Worm (Caenorhabditis elegans) whole organism, midembryonic: ENCODE measurements around the gene cut-4.
"Not testable (repeated sequence)": the region's sequence is repeated elsewhere in the genome, so short reads cannot be mapped to it uniquely, and the experiment has no call there.

Experiments
- T22C8.4 ChIP-seq: fragments of 200-800 bp; sonication (Bioruptor generic); IDR thresholded peaks from 2 replicates; pipeline ENCODE4 v1.3.6; 2022; ENCODE audit warnings: missing genetic modification characterization, missing compliant biosample characterization
- cog-1 ChIP-seq: sonication (generic microtip); optimal IDR thresholded peaks from 2 replicates; lab custom pipeline; 2016; ENCODE audit warnings: missing genetic modification characterization, missing compliant biosample characterization
- flt-1 ChIP-seq: fragments of 200-800 bp; sonication (Bioruptor generic); IDR thresholded peaks from 2 replicates; pipeline ENCODE4 v1.3.6; 2022; ENCODE audit warnings: missing genetic modification characterization, missing compliant biosample characterization
- klf-2 ChIP-seq: fragments of 200-800 bp; sonication (Bioruptor generic); conservative IDR thresholded peaks from 2 replicates; pipeline ENCODE4 v1.3.6; 2022; ENCODE audit warnings: missing genetic modification reagents, missing genetic modification characterization, missing compliant biosample characterization
- med-1 ChIP-seq: sonication (generic microtip); optimal IDR thresholded peaks from 2 replicates; lab custom pipeline; 2017; ENCODE audit warnings: missing genetic modification characterization, mild to moderate bottlenecking, missing compliant biosample characterization, antibody characterized with exemption, missing genetic modification reagents; ENCODE audit not compliant: insufficient read depth
- ref-1 ChIP-seq: fragments of 200-800 bp; sonication (Bioruptor generic); conservative IDR thresholded peaks from 2 replicates; pipeline ENCODE4 v1.3.6; 2022; ENCODE audit warnings: missing genetic modification reagents, missing genetic modification characterization, missing compliant biosample characterization
- tab-1 ChIP-seq: fragments of 200-800 bp; sonication (Bioruptor generic); IDR thresholded peaks from 2 replicates; pipeline ENCODE4 v1.3.6; 2022; ENCODE audit warnings: missing genetic modification characterization, missing compliant biosample characterization
- ztf-23 ChIP-seq: fragments of 200-800 bp; sonication (Bioruptor generic); IDR thresholded peaks from 2 replicates; pipeline ENCODE4 v1.3.6; 2022; ENCODE audit warnings: missing genetic modification reagents, missing genetic modification characterization, missing compliant biosample characterization
- ztf-29 ChIP-seq: fragments of 200-800 bp; sonication (Bioruptor generic); IDR thresholded peaks from 2 replicates; pipeline ENCODE4 v1.3.6; 2022; ENCODE audit warnings: missing genetic modification reagents, missing genetic modification characterization, missing compliant biosample characterization

The cut-4 gene

DNA sequence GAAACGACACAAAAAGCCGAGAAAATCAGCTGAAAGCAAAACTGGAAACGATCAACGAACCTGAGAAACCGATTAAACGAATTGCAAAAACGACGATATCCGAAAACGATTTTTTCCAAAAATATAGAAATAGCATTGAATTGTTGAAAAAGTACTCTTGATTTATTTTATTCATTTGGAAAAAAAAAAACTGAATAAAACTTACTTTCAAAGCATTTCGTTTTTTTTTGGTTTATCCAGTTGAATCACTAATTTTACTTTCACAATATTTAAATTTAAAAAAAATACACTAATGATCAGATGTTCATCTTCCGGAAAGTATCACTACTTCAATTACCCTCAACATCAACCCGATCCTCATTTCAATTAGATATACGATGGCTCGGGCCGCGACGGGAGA lies 39.4 kb upstream of the cut-4 start, which contains the start of gene T09F3.5:
Gene T09F3.5 (plus strand): TSS at position 301 of the 400 bp plus-strand sequence.
- no peak for TF ChIP-seq med-1 (GFP tag; lab: Kevin White, UChicago)
- no peak for TF ChIP-seq flt-1 (GFP tag; lab: Robert Waterston, UW)
- TF ChIP-seq cog-1, result no peak
- no peak for TF ChIP-seq tab-1 (GFP tag; lab: Robert Waterston, UW)
- TF ChIP-seq T22C8.4, result no peak
- no peak for TF ChIP-seq ref-1
- no peak for TF ChIP-seq klf-2 (GFP tag; lab: Robert Waterston, UW)
- no peak for TF ChIP-seq ztf-23 (GFP tag; lab: Robert Waterston, UW)
- no peak for TF ChIP-seq ztf-29 (GFP tag; lab: Robert Waterston, UW)

DNA sequence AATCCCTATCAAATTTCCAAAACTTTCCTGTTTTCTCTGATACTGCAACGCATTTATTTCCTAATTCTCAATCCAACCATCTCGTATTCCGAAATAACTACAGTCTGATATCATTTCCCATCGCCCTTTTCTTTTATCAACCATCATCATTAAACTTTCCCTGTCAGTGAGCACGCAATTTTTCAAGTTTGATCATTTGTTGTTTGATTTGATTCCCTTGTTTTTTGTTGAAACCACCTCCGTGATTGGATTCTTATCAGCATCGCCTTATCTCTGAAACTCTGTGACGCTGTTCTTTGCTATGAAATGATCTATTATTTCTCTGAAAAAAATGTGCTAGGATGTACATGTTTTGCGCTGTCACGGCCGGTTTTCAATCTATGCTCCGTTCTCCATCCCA lies 32.9 kb upstream of the cut-4 start:
- no peak for TF ChIP-seq ztf-23 (GFP tag; lab: Robert Waterston, UW)
- TF ChIP-seq klf-2 (GFP tag; lab: Robert Waterston, UW), result no peak
- TF ChIP-seq cog-1, result no peak
- no peak for TF ChIP-seq ref-1
- no peak for TF ChIP-seq ztf-29 (GFP tag; lab: Robert Waterston, UW)
- TF ChIP-seq T22C8.4, result no peak
- TF ChIP-seq med-1 (GFP tag; lab: Kevin White, UChicago), result no peak
- no peak for TF ChIP-seq flt-1 (GFP tag; lab: Robert Waterston, UW)
- no peak for TF ChIP-seq tab-1 (GFP tag; lab: Robert Waterston, UW)

DNA sequence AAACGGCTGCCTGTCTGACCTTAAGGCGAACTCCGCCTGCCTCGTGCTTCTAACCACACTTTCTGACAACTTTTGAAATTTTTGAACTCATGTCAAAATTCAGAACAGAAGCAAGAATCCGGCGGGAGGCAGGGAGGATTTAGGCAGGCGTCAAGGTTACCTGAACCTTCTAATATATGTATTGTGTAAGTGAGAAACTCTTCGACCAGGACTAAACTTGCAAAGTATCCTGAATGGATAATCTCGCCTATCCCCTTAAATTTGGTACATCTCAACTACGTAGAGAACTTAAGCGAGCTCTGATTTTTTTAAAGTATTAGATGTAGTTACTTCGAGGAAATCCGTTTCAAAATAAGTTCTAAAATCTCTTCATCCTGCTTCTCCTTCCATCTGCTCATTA lies 24.9 kb upstream of the cut-4 start, which contains the start of gene E04D5.5:
Gene E04D5.5 (plus strand): TSS at position 301 of the 400 bp plus-strand sequence.
- TF ChIP-seq flt-1 (GFP tag; lab: Robert Waterston, UW) (no peak), T22C8.4 (no peak), med-1 (GFP tag; lab: Kevin White, UChicago) (no peak), tab-1 (GFP tag; lab: Robert Waterston, UW) (no peak), ztf-29 (GFP tag; lab: Robert Waterston, UW) (no peak), cog-1 (no peak), ref-1 (no peak), ztf-23 (GFP tag; lab: Robert Waterston, UW) (no peak), klf-2 (GFP tag; lab: Robert Waterston, UW) (no peak)

DNA sequence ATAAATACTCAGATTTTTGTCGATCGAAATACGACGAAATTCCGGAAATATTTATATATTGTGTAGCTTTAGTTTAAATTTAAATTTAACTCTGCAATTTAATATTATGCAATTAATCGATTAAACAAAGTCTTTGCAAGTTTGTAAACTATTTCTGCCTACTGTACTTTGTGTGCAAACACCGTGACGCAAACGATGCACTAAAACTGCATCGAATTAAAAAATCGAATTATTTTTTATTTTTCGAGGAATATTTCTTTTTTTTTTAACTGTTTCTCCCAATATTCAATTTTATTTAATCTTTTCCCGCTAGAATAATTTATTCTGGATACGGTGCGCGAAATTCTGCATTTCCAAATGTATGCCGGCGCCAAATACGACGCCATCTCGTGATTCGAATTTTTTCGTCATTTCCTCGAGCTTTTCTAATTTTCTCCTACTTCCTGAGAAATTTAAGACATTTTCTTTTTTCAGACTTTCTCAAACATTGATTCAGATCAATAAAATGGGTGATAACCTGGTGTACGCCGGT lies 19.5 kb upstream of the cut-4 start, which contains the start of gene eif-2A:
Gene eif-2A (plus strand): TSS at position 469 of the 532 bp plus-strand sequence.
- TF ChIP-seq ztf-23 (GFP tag; lab: Robert Waterston, UW) (no peak), ref-1 (no peak), T22C8.4 (no peak), klf-2 (GFP tag; lab: Robert Waterston, UW) (no peak), flt-1 (GFP tag; lab: Robert Waterston, UW) (no peak), tab-1 (GFP tag; lab: Robert Waterston, UW) (no peak), cog-1 (no peak), ztf-29 (GFP tag; lab: Robert Waterston, UW) (no peak), med-1 (GFP tag; lab: Kevin White, UChicago) (no peak)

DNA sequence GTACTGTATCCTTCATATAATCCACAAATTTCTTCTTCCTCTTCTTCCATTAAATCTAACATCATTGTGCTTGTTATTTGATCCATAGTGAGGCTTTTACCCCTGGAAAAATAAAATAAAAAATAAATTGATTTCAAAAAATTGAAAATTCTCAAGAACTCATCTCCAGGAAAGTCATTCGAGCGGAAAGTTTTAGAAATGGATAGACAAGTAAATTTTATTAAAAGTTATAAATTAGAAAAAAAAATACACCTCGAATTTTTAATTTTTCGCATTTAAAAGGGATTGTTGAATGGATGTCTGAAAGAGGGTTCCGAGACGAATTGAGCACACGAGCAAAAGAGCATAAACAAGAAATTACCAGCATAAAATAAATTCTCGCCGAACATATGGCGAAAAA lies 14.0 kb upstream of the cut-4 start, which contains the start of gene frpr-21:
Gene frpr-21 (minus strand): TSS at position 101 of the 400 bp plus-strand sequence.
- TF ChIP-seq ref-1, result no peak
- TF ChIP-seq med-1 (GFP tag; lab: Kevin White, UChicago), result no peak
- no peak for TF ChIP-seq tab-1 (GFP tag; lab: Robert Waterston, UW)
- no peak for TF ChIP-seq klf-2 (GFP tag; lab: Robert Waterston, UW)
- TF ChIP-seq cog-1, result no peak
- no peak for TF ChIP-seq T22C8.4

DNA sequence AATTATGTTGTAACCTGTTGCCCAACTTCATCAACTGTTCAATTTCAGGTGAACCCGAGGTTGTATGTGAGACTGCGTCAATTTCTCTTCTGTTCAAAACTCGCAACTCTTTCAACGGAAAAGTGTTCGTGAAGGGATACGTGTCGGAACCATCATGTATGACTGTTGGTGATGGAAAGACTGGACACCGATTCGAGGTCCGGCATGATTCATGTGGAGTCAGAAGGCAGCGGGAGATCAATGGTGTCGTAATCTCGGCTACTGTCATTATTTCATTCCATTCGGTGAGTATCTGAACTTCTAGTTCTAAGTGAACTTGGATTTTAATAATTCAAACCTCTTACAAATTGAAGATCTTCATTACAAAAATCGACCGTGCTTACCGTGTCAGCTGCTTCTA lies 1.9 kb downstream of the cut-4 start:
- TF ChIP-seq klf-2 (GFP tag; lab: Robert Waterston, UW) (no peak), cog-1 (no peak), T22C8.4 (no peak), med-1 (GFP tag; lab: Kevin White, UChicago) (no peak)

DNA sequence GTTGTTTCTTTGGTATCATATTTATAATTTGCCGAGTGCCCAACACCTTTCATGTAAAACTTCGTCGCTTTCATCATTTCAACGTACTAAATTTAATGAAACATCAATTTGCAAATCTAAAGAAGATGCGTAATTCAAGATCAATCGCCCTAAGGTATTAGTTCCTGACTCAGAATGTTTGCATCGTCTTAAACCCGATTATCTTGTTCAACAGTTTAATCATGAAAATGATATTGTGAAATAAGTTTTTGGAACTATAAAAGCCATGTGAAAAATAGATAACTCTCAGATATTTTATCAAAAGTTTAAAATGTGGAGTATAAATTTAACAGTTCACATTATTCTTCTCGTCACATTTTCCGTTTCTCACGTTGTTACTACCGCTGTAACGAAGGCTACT lies 4.0 kb downstream of the cut-4 start, which contains the start of gene E04D5.4:
Gene E04D5.4 (plus strand): TSS at position 301 of the 400 bp plus-strand sequence.
- no peak for TF ChIP-seq T22C8.4
- TF ChIP-seq med-1 (GFP tag; lab: Kevin White, UChicago), result no peak
- TF ChIP-seq ztf-29 (GFP tag; lab: Robert Waterston, UW), result no peak
- TF ChIP-seq tab-1 (GFP tag; lab: Robert Waterston, UW), result no peak
- no peak for TF ChIP-seq ztf-23 (GFP tag; lab: Robert Waterston, UW)
- no peak for TF ChIP-seq cog-1
- TF ChIP-seq klf-2 (GFP tag; lab: Robert Waterston, UW), result no peak
- TF ChIP-seq flt-1 (GFP tag; lab: Robert Waterston, UW), result no peak
- no peak for TF ChIP-seq ref-1

DNA sequence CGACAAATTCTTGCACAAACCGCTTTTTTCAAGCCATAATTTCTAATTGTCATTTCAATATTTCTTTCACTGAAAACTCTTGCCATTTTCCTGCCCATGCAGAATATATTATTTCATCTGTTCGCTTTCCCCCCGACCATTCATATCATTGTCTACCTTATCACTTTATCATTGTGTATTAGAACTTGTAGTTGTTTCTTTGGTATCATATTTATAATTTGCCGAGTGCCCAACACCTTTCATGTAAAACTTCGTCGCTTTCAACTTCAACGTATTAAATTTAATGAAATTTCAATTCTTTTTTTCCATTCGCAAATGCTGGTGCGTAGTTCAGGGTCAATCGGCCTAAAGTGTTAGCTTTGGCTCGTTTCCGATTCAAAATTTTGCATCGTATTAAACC lies 6.9 kb downstream of the cut-4 start, which contains the start of gene ZK673.1:
Gene ZK673.1 (plus strand): TSS at position 301 of the 400 bp plus-strand sequence.
- not testable (repeated sequence) for TF ChIP-seq klf-2, ztf-23, flt-1 (GFP tag; lab: Robert Waterston, UW)

DNA sequence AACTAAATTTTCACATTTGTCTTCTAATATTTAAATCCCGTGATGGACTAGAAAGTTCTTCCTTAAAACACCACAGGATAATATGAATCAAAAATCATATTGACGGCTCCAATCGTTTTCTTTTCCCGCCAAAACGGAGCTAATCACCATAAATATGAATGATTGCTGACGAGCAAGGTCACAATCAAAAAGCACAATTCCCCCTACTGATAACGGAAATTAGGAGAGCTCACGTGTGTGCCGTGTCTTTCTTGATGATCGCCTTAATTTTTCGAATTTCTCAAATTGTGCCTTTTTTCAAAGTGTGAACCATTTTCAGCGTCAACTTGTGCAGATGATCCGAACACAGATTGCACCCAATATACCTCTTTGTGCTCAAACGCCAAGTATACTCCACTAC lies 8.0 kb downstream of the cut-4 start:
- TF ChIP-seq T22C8.4 (no peak), ref-1 (no peak), cog-1 (no peak), flt-1 (GFP tag; lab: Robert Waterston, UW) (no peak), med-1 (GFP tag; lab: Kevin White, UChicago) (no peak), tab-1 (GFP tag; lab: Robert Waterston, UW) (no peak), ztf-23 (GFP tag; lab: Robert Waterston, UW) (no peak), klf-2 (GFP tag; lab: Robert Waterston, UW) (no peak), ztf-29 (GFP tag; lab: Robert Waterston, UW) (no peak)
